Worm (Caenorhabditis elegans) whole organism, L1 larva: ENCODE results near the gene glb-30.

Experiments
- C34B4.2 ChIP-seq: sonication (generic microtip); optimal IDR thresholded peaks from 2 replicates; lab custom pipeline; 2017; ENCODE audit warnings: mild to moderate bottlenecking, missing genetic modification characterization, missing compliant biosample characterization
- ama-1 ChIP-seq: fragments of 150-350 bp; optimal IDR thresholded peaks from 2 replicates; lab custom pipeline; 2014
- blmp-1 ChIP-seq: fragments of 150-350 bp; optimal IDR thresholded peaks from 2 replicates; lab custom pipeline; 2014; ENCODE audit warnings: missing biosample characterization, missing genetic modification characterization
- ceh-8 ChIP-seq: fragments of 200-800 bp; sonication (Bioruptor generic); optimal IDR thresholded peaks from 2 replicates; lab custom pipeline; 2018; ENCODE audit warnings: mild to moderate bottlenecking, missing genetic modification characterization, moderate library complexity, missing compliant biosample characterization
- ceh-82 ChIP-seq, 3 experiments: fragments of 150-350 bp in 1 of 3; sonication (generic microtip) in 2 of 3; optimal IDR thresholded peaks; 2 replicates each; lab custom pipeline; 2014 to 2017; ENCODE audit warnings: missing biosample characterization in 3 of 3, missing genetic modification characterization in 3 of 3
- ceh-90 ChIP-seq: sonication (generic microtip); optimal IDR thresholded peaks from 2 replicates; lab custom pipeline; 2016; ENCODE audit warnings: missing genetic modification characterization, missing compliant biosample characterization
- dpl-1 ChIP-seq, 3 experiments: fragments of 150-350 bp in 2 of 3; sonication (generic microtip) in 1 of 3; optimal IDR thresholded peaks; 2 replicates each; lab custom pipeline; 2014 to 2017; ENCODE audit warnings: missing biosample characterization in 3 of 3, missing genetic modification characterization in 3 of 3, missing genetic modification reagents in 3 of 3
- dsc-1 ChIP-seq: sonication (generic microtip); optimal IDR thresholded peaks from 2 replicates; lab custom pipeline; 2016; ENCODE audit warnings: mild to moderate bottlenecking, missing genetic modification characterization, missing compliant biosample characterization
- efl-1 ChIP-seq, 4 experiments: fragments of 150-350 bp; optimal IDR thresholded peaks in 3 of 4; peaks in 1 of 4; 1 replicate in 1 of 4; 2 replicates in 3 of 4; lab custom pipeline; 2014; ENCODE audit warnings: missing biosample characterization in 2 of 4, missing genetic modification characterization in 2 of 4, missing genetic modification reagents in 2 of 4
- elt-2 ChIP-seq: sonication (generic microtip); optimal IDR thresholded peaks from 2 replicates; lab custom pipeline; 2016; ENCODE audit warnings: missing genetic modification characterization, mild to moderate bottlenecking, inconsistent platforms, missing compliant biosample characterization, missing genetic modification reagents
- elt-3 ChIP-seq, 6 experiments: fragments of 150-350 bp in 1 of 6; sonication (generic microtip); optimal IDR thresholded peaks; 2 replicates each; lab custom pipeline; 2017 to 2018; ENCODE audit warnings: missing biosample characterization in 6 of 6, missing genetic modification characterization in 6 of 6, inconsistent platforms in 1 of 6
- fkh-10 ChIP-seq: sonication (generic microtip); optimal IDR thresholded peaks from 2 replicates; lab custom pipeline; 2017; ENCODE audit warnings: missing biosample characterization, missing genetic modification reagents, missing genetic modification characterization
- fkh-8 ChIP-seq: sonication (generic microtip); optimal IDR thresholded peaks from 2 replicates; lab custom pipeline; 2016; ENCODE audit warnings: mild to moderate bottlenecking, missing genetic modification characterization, missing compliant biosample characterization
- grh-1 ChIP-seq: fragments of 200-800 bp; sonication (Bioruptor generic); IDR thresholded peaks from 2 replicates; pipeline ENCODE4 v1.3.6; 2022; ENCODE audit warnings: missing genetic modification reagents, missing genetic modification characterization, missing compliant biosample characterization
- hlh-4 ChIP-seq: sonication (generic microtip); optimal IDR thresholded peaks from 2 replicates; lab custom pipeline; 2016; ENCODE audit warnings: mild to moderate bottlenecking, missing genetic modification characterization, missing compliant biosample characterization
- lin-14 ChIP-seq: fragments of 200-800 bp; sonication (Bioruptor generic); optimal IDR thresholded peaks from 2 replicates; lab custom pipeline; 2018; ENCODE audit warnings: mild to moderate bottlenecking, missing genetic modification characterization, moderate library complexity, missing compliant biosample characterization
- lin-15B ChIP-seq: fragments of 150-350 bp; sonication (generic microtip); optimal IDR thresholded peaks from 3 replicates; lab custom pipeline; 2014; ENCODE audit warnings: missing biosample characterization, missing genetic modification characterization
- lin-35 ChIP-seq, 2 experiments: fragments of 150-350 bp; optimal IDR thresholded peaks; 2 replicates each; lab custom pipeline; 2014; ENCODE audit warnings: missing biosample characterization in 2 of 2, missing genetic modification characterization in 2 of 2, missing genetic modification reagents in 2 of 2
- lsy-2 ChIP-seq, 2 experiments: fragments of 150-350 bp; optimal IDR thresholded peaks; 2 replicates each; lab custom pipeline; 2014; ENCODE audit warnings: missing biosample characterization in 2 of 2, missing genetic modification characterization in 2 of 2
- mdl-1 ChIP-seq, 2 experiments: fragments of 150-350 bp; optimal IDR thresholded peaks; 2 replicates each; lab custom pipeline; 2014 to 2017; ENCODE audit warnings: missing biosample characterization in 2 of 2, missing genetic modification characterization in 2 of 2, inconsistent platforms in 1 of 2
- mef-2 ChIP-seq: fragments of 150-350 bp; optimal IDR thresholded peaks from 2 replicates; lab custom pipeline; 2014; ENCODE audit warnings: missing biosample characterization, missing genetic modification characterization
- mep-1 ChIP-seq: fragments of 150-350 bp; optimal IDR thresholded peaks from 2 replicates; lab custom pipeline; 2014; ENCODE audit warnings: missing biosample characterization, missing genetic modification characterization
- nhr-19 ChIP-seq: fragments of 200-800 bp; sonication (Bioruptor generic); conservative IDR thresholded peaks from 2 replicates; pipeline ENCODE4 v1.3.6; 2022; ENCODE audit warnings: missing genetic modification characterization, missing compliant biosample characterization
- nhr-20 ChIP-seq: sonication (generic microtip); optimal IDR thresholded peaks from 2 replicates; lab custom pipeline; 2016; ENCODE audit warnings: mild to moderate bottlenecking, missing genetic modification characterization, missing compliant biosample characterization
- nhr-71 ChIP-seq: sonication (generic microtip); optimal IDR thresholded peaks from 2 replicates; lab custom pipeline; 2016; ENCODE audit warnings: mild to moderate bottlenecking, missing genetic modification characterization, moderate library complexity, missing compliant biosample characterization
- nhr-76 ChIP-seq: sonication (generic microtip); optimal IDR thresholded peaks from 2 replicates; lab custom pipeline; 2017; ENCODE audit warnings: missing biosample characterization, missing genetic modification characterization
- nhr-84 ChIP-seq: sonication (generic microtip); optimal IDR thresholded peaks from 2 replicates; lab custom pipeline; 2017; ENCODE audit warnings: missing biosample characterization, missing genetic modification characterization
- nhr-85 ChIP-seq: sonication (generic microtip); peaks from one replicate; lab custom pipeline; 2016; ENCODE audit warnings: missing genetic modification characterization, inconsistent platforms, missing compliant biosample characterization
- nhr-90 ChIP-seq: sonication (generic microtip); optimal IDR thresholded peaks from 2 replicates; lab custom pipeline; 2016; ENCODE audit warnings: mild to moderate bottlenecking, missing genetic modification characterization, missing compliant biosample characterization; ENCODE audit not compliant: poor library complexity
- snu-23 ChIP-seq: sonication (generic microtip); optimal IDR thresholded peaks from 2 replicates; lab custom pipeline; 2016; ENCODE audit warnings: missing genetic modification characterization, missing compliant biosample characterization
- sptf-1 ChIP-seq: fragments of 150-350 bp; optimal IDR thresholded peaks from 2 replicates; lab custom pipeline; 2014; ENCODE audit warnings: missing biosample characterization, missing genetic modification characterization
- sup-37 ChIP-seq: fragments of 200-800 bp; sonication (Bioruptor generic); optimal IDR thresholded peaks from 2 replicates; lab custom pipeline; 2018; ENCODE audit warnings: mild to moderate bottlenecking, missing genetic modification characterization, missing compliant biosample characterization
- swsn-7 ChIP-seq: sonication (generic microtip); optimal IDR thresholded peaks from 2 replicates; lab custom pipeline; 2016; ENCODE audit warnings: missing genetic modification characterization, missing compliant biosample characterization
- vab-15 ChIP-seq: sonication (generic microtip); optimal IDR thresholded peaks from 2 replicates; lab custom pipeline; 2017; ENCODE audit warnings: missing genotype, mild to moderate bottlenecking, missing genetic modification characterization, missing compliant biosample characterization
- ztf-11 ChIP-seq, 2 experiments: sonication (generic microtip); optimal IDR thresholded peaks; 2 replicates each; lab custom pipeline; 2016 to 2017; ENCODE audit warnings: missing genetic modification characterization in 2 of 2, missing biosample characterization in 1 of 2, missing compliant biosample characterization in 1 of 2
- ztf-4 ChIP-seq: fragments of 150-350 bp; optimal IDR thresholded peaks from 2 replicates; lab custom pipeline; 2014; ENCODE audit warnings: missing biosample characterization, missing genetic modification characterization

glb-30 gene

ce11 chrIII:1641163-1641562 lies 27.3 kb downstream of the glb-30 start, which contains the start of gene Y22D7AL.3:
Y22D7AL.3 (plus strand) TSS chrIII:1641463.
- TF ChIP-seq nhr-85 (tag; lab: Kevin White, UChicago), result peak; percentile 14
- no peak for TF ChIP-seq mef-2
- TF ChIP-seq lin-15B, result no peak
- TF ChIP-seq efl-1 (optimal IDR thresholded peaks at IDR 0.05; lab: Kevin White, UChicago), result no peak
- peak in 1 of 2 experiments; percentile 35 for TF ChIP-seq efl-1 (GFP tag; optimal IDR thresholded peaks at IDR 0.05 in 1 of 2; lab: Kevin White, UChicago)

DNA sequence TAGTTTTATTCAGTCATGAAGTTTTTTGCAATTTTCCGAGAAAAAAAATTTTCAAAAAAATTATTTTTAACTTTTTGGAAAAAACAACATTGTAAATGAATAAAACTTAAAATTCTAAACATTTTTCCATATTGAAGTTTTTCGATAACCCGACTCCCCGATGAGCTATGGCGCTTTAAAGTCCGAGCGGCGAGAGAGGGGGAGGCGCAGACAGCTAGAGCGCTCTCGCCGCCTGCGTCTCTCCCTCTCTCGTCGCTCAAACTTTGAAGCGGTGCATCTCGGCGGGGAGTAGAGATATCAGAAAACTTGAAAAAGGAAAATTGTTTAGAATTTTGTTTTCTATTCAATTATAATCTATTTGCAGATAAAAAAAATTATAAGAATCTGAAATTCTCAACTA lies 30.1 kb downstream of the glb-30 start:
- no peak for TF ChIP-seq dpl-1 (GFP tag; optimal IDR thresholded peaks at IDR 0.05; lab: Kevin White, UChicago)
- TF ChIP-seq C34B4.2 (tag; lab: Kevin White, UChicago), result no peak
- TF ChIP-seq nhr-76 (tag; lab: Kevin White, UChicago), result no peak
- TF ChIP-seq vab-15 (tag; lab: Kevin White, UChicago), result no peak
- no peak for TF ChIP-seq dsc-1
- no peak for TF ChIP-seq ceh-8 (GFP tag; lab: Kevin White, UChicago)

ce11 chrIII:1634270-1634669 lies 34.1 kb downstream of the glb-30 start, which contains the start of gene Y22D7AL.11:
Y22D7AL.11 (minus strand) TSS chrIII:1634370.
- no peak for TF ChIP-seq fkh-10
- TF ChIP-seq ztf-11 (tag; optimal IDR thresholded peaks at IDR 0.05; lab: Kevin White, UChicago), result no peak
- TF ChIP-seq ceh-82 (tag; optimal IDR thresholded peaks at IDR 0.05; lab: Kevin White, UChicago), result no peak
- no peak for TF ChIP-seq ceh-90
- TF ChIP-seq lin-15B, result no peak
- no peak for TF ChIP-seq mef-2
- no peak for TF ChIP-seq elt-3 (tag; optimal IDR thresholded peaks at IDR 0.05; lab: Kevin White, UChicago)
- TF ChIP-seq snu-23 (GFP tag; lab: Kevin White, UChicago), result no peak
- no peak for TF ChIP-seq swsn-7
- TF ChIP-seq hlh-4 (tag; lab: Kevin White, UChicago), result no peak
- TF ChIP-seq sup-37 (GFP tag; lab: Kevin White, UChicago), result no peak
- TF ChIP-seq nhr-84 (tag; lab: Kevin White, UChicago), result no peak
- TF ChIP-seq nhr-20 (tag; lab: Kevin White, UChicago), result no peak
- TF ChIP-seq fkh-8 (tag; lab: Kevin White, UChicago), result no peak

DNA sequence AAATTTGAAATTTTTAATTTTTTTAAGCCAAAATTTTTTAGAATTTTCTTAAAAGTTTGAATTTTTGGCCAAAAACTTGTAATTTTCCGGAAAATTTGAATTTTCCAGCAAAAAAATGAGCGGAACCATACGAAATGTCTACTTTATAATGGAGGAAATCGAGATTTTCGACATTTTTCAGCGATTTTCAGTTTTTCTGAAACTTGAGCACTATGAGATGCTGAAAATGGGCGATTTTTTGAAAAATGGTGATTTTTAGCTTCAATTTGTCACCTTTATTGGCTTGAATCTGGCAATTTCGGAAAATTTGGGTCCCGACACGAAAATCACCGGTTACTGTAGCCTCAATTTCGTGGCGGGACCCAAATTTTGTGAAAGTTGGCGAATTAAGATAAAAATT lies 41.9 kb downstream of the glb-30 start, which contains the start of gene Y22D7AL.4:
Gene Y22D7AL.4, plus strand, starts transcription at position 109 of the 400 bp plus-strand sequence.
- TF ChIP-seq efl-1 (optimal IDR thresholded peaks at IDR 0.05; lab: Kevin White, UChicago) (no peak), efl-1 (GFP tag; optimal IDR thresholded peaks at IDR 0.05 in 1 of 2; lab: Kevin White, UChicago) (peak in 1 of 2 experiments; percentile 13), nhr-85 (tag; lab: Kevin White, UChicago) (peak; percentile 52), mdl-1 (tag; optimal IDR thresholded peaks at IDR 0.05; lab: Kevin White, UChicago) (no peak)

DNA sequence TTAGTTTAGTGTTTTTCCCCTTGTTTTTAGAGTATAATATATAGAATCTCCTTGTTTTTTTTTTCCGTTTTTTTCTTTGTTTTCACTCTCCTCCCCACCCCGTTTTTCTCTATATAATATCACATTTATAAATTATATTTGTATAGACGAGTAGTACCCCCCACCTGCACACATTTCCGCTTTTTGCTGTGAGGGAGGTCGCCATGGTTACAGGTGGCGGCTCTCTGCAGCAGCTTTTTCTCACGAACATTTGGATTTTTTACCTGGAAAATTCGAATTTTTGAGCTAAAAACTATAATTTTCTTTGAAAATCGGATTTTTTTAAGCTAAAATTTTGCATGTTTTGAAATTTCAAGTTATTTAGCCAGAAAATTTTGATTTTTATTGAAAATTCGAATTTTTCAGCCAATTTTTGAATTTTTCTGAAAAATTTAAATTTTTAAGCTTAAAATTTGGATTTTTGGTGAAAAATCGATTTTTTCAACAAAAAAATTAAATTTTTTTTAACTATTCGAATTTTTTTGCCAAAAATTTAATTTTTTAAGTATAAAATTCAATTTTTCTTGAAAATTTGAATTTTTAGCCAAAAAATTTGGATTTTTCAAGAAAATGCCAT lies 42.7 kb downstream of the glb-30 start:
- no peak for TF ChIP-seq grh-1
- TF ChIP-seq ama-1 (lab: Kevin White, UChicago), result no peak
- TF ChIP-seq lin-35 (GFP tag; optimal IDR thresholded peaks at IDR 0.05; lab: Kevin White, UChicago), result no peak
- no peak for TF ChIP-seq efl-1 (optimal IDR thresholded peaks at IDR 0.05; lab: Kevin White, UChicago)
- TF ChIP-seq efl-1 (GFP tag; optimal IDR thresholded peaks at IDR 0.05 in 1 of 2; lab: Kevin White, UChicago), result peak in 1 of 2 experiments; percentile 70
- no peak for TF ChIP-seq nhr-71 (tag; lab: Kevin White, UChicago)

ce11 chrIII:1622329-1622728 lies 46.1 kb downstream of the glb-30 start:
- TF ChIP-seq lin-14 (GFP tag; lab: Kevin White, UChicago) (peak; percentile 7), ama-1 (lab: Kevin White, UChicago) (peak; percentile 29), mep-1 (tag; lab: Kevin White, UChicago) (peak; percentile 17), blmp-1 (tag; lab: Kevin White, UChicago) (peak; percentile 25), nhr-20 (tag; lab: Kevin White, UChicago) (peak; percentile 46), ztf-11 (tag; optimal IDR thresholded peaks at IDR 0.05; lab: Kevin White, UChicago) (no peak), efl-1 (optimal IDR thresholded peaks at IDR 0.05; lab: Kevin White, UChicago) (no peak), efl-1 (GFP tag; optimal IDR thresholded peaks at IDR 0.05 in 1 of 2; lab: Kevin White, UChicago) (peak in 1 of 2 experiments; percentile 15), nhr-19 (peak; percentile 42), elt-3 (tag; optimal IDR thresholded peaks at IDR 0.05; lab: Kevin White, UChicago) (peak in 3 of 6 experiments; percentile 12 to 67 (median 62)), sup-37 (GFP tag; lab: Kevin White, UChicago) (no peak), nhr-90 (tag; lab: Kevin White, UChicago) (peak; percentile 43), nhr-71 (tag; lab: Kevin White, UChicago) (peak; percentile 79), snu-23 (GFP tag; lab: Kevin White, UChicago) (peak; percentile 58), sptf-1 (no peak), elt-2 (peak; percentile 42), ztf-4 (tag; lab: Kevin White, UChicago) (peak; percentile 18), lin-35 (GFP tag; optimal IDR thresholded peaks at IDR 0.05; lab: Kevin White, UChicago) (no peak), lsy-2 (tag; optimal IDR thresholded peaks at IDR 0.05; lab: Kevin White, UChicago) (peak in 1 of 2 experiments; percentile 7)
